Worm (Caenorhabditis elegans): ENCODE results near the gene M18.6.

- TF ChIP-seq W03F9.2 (tag; optimal IDR thresholded peaks at IDR 0.05) (no peak), him-1 (tag; optimal IDR thresholded peaks at IDR 0.05) (no peak), dao-5 (tag; optimal IDR thresholded peaks at IDR 0.05) (no peak)
Measured at ce11 chrIV:12167944-12168343, 46.8 kb downstream of the M18.6 start, which contains the start of gene F20B10.3.

All from whole organism, L4/young adult.